Fruit fly (Drosophila melanogaster): ENCODE data around the gene otu.

otu gene

DNA sequence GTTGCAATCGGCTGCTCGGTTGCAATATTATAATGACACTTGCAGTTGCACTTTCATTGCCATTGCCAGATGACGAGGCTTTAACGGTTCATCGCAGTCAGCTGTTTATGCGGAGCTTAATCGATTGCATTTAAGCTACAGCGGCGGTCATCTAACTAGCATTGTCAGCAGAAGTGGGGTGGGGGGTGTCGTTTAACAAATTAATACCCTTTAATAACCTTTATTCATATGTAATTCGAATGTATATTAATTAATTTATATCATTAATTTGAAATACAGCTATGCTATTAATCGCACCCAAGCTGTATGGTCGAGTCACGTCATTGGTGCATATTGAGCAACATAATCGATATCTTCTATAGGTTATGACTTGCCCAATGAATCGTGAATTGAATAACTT lies 3.5 kb upstream of the otu start (continued):
- TF ChIP-seq ftz-f1 (GFP tag; optimal IDR thresholded peaks at IDR 0.05) (no peak), Scr (GFP tag; IDR thresholded peaks at IDR 0.05; ENCODE audit: partially characterized antibody) (no peak), zfh1 (GFP tag; IDR thresholded peaks at IDR 0.05) (peak; percentile 84), odd (GFP tag; optimal IDR thresholded peaks at IDR 0.05) (peak; percentile 62), Optix (GFP tag; IDR thresholded peaks at IDR 0.05) (peak; percentile 86), CG34376 (GFP tag; optimal IDR thresholded peaks at IDR 0.05) (no peak), Ptx1 (GFP tag; IDR thresholded peaks at IDR 0.05) (peak; percentile 87), gfzf (GFP tag; optimal IDR thresholded peaks at IDR 0.05) (no peak), gsb (GFP tag; IDR thresholded peaks at IDR 0.05) (no peak; the same call in 1 of the 2 replicates), ERR (GFP tag; optimal IDR thresholded peaks at IDR 0.05) (no peak), fd96Cb (tag; optimal IDR thresholded peaks at IDR 0.05) (peak; percentile 85), unpg (GFP tag; optimal IDR thresholded peaks at IDR 0.05) (peak; percentile 87), CG34224 (GFP tag; IDR thresholded peaks at IDR 0.05; ENCODE audit: partially characterized antibody) (no peak), hkb (optimal IDR thresholded peaks at IDR 0.05) (no peak), hkb (GFP tag; IDR thresholded peaks at IDR 0.05) (peak; percentile 93), chinmo (GFP tag; IDR thresholded peaks at IDR 0.05; ENCODE audit: partially characterized antibody) (no peak), wdn (GFP tag; IDR thresholded peaks at IDR 0.05) (peak; percentile 47; the same call in 1 of the 2 replicates), usp (GFP tag; optimal IDR thresholded peaks at IDR 0.05) (no peak), ro (GFP tag; IDR thresholded peaks at IDR 0.05) (peak; percentile 56), Sox102F (GFP tag; optimal IDR thresholded peaks at IDR 0.05) (peak; percentile 91), Jarid2 (GFP tag; optimal IDR thresholded peaks at IDR 0.05) (peak; percentile 47), bsh (GFP tag; optimal IDR thresholded peaks at IDR 0.05) (peak in 1 of 2 experiments; percentile 85), CG13424 (tag; optimal IDR thresholded peaks at IDR 0.05) (peak; percentile 83), Atf3 (GFP tag; optimal IDR thresholded peaks at IDR 0.05) (no peak), Sin3A (optimal IDR thresholded peaks at IDR 0.05) (no peak), Dp (GFP tag; optimal IDR thresholded peaks at IDR 0.05) (no peak), tna (GFP tag; IDR thresholded peaks at IDR 0.05; ENCODE audit: partially characterized antibody) (no peak), unc-4 (GFP tag; IDR thresholded peaks at IDR 0.05; ENCODE audit: partially characterized antibody) (no peak), dysf (GFP tag; IDR thresholded peaks at IDR 0.05) (peak; percentile 83), CG3163 (GFP tag; optimal IDR thresholded peaks at IDR 0.05) (no peak), ATbp (GFP tag; optimal IDR thresholded peaks at IDR 0.05) (peak; percentile 83), lmd (GFP tag; IDR thresholded peaks at IDR 0.05) (peak; percentile 83), CrebB (tag; optimal IDR thresholded peaks at IDR 0.05) (peak; percentile 6), stwl (tag; optimal IDR thresholded peaks at IDR 0.05) (no peak), Nf-YA (GFP tag; IDR thresholded peaks at IDR 0.05) (peak; percentile 80), NfI (GFP tag; optimal IDR thresholded peaks at IDR 0.05) (peak; percentile 77), CG9876 (GFP tag; optimal IDR thresholded peaks at IDR 0.05) (no peak), pb (GFP tag; optimal IDR thresholded peaks at IDR 0.05) (no peak), C15 (GFP tag; IDR thresholded peaks at IDR 0.05) (no peak), aop (GFP tag; IDR thresholded peaks at IDR 0.05) (peak; percentile 54; the same call in 1 of the 2 replicates), CG3838 (GFP tag; optimal IDR thresholded peaks at IDR 0.05) (no peak), CG8944 (GFP tag; optimal IDR thresholded peaks at IDR 0.05) (peak; percentile 18), bcd (GFP tag; optimal IDR thresholded peaks at IDR 0.05) (peak; percentile 56), CG10565 (GFP tag; optimal IDR thresholded peaks at IDR 0.05) (no peak), lab (GFP tag; optimal IDR thresholded peaks at IDR 0.05) (peak; percentile 75), Six4 (GFP tag; optimal IDR thresholded peaks at IDR 0.05) (peak; percentile 74), dmrt99B (tag; optimal IDR thresholded peaks at IDR 0.05) (peak; percentile 93), H2.0 (GFP tag; IDR thresholded peaks at IDR 0.05) (peak; percentile 82), CG10274 (GFP tag; optimal IDR thresholded peaks at IDR 0.05) (peak; percentile 3), stc (GFP tag; IDR thresholded peaks at IDR 0.05) (peak; percentile 88), CG6175 (GFP tag; IDR thresholded peaks at IDR 0.05) (0 out of 3 replicates have a peak, but pooled peaks have one; percentile 17), CG17328 (GFP tag; IDR thresholded peaks at IDR 0.05) (peak; percentile 90)
